Worm (Caenorhabditis elegans) whole organism, L3 larva: ENCODE measurements around the gene F09D12.2.
"Not testable (repeated sequence)": the region's sequence is repeated elsewhere in the genome, so short reads cannot be mapped to it uniquely, and the experiment has no call there.

Source experiments
- fos-1 ChIP-seq: fragments of 150-350 bp; optimal IDR thresholded peaks from 2 replicates; lab custom pipeline; 2014; ENCODE audit warnings: missing biosample characterization, missing genetic modification characterization
- lin-15B ChIP-seq: fragments of 150-350 bp; optimal IDR thresholded peaks from 2 replicates; lab custom pipeline; 2014; ENCODE audit warnings: missing biosample characterization, missing genetic modification characterization
- sea-2 ChIP-seq: fragments of 150-350 bp; sonication (generic microtip); optimal IDR thresholded peaks from 4 replicates; lab custom pipeline; 2014; ENCODE audit warnings: missing biosample characterization, missing genetic modification reagents, missing genetic modification characterization

Gene F09D12.2

DNA sequence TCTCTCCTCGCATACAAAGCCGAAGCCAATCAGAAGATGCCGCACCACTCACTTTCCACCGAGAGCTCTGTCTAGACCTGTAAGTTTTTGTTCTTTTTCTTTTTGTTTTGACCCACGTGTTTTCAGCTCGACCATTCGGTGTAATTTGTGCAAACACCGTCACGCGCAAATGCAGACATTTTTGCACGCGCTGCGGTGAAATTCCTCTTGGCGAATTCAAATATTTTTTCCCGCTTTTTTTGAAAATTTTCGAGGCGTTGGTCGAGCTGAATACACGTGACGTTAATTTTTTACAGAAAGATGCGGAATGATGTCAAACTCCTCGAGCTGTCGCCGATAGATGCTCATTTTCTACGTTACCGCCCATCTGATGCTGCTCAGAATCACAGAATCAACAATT is 49.9 kb downstream of the F09D12.2 start, which contains the start of gene C04C3.4:
C04C3.4 (plus strand) TSS at position 301 of the 400 bp plus-strand sequence.
- not testable (repeated sequence) for TF ChIP-seq fos-1, sea-2, lin-15B
- TF ChIP-seq, all 47 proteins: peak for 0; not testable (repeated sequence) for 47
